Worm (Caenorhabditis elegans) whole organism, L2 larva: ENCODE results near the gene nas-16.

Experiments
- C34F6.9 ChIP-seq: fragments of 150-350 bp; optimal IDR thresholded peaks from 2 replicates; lab custom pipeline; 2014; ENCODE audit warnings: missing biosample characterization, missing genetic modification characterization
- F13H6.1 ChIP-seq: sonication (generic microtip); optimal IDR thresholded peaks from 2 replicates; lab custom pipeline; 2016; ENCODE audit warnings: missing genetic modification characterization, missing compliant biosample characterization
- R02D3.7 ChIP-seq: fragments of 150-350 bp; optimal IDR thresholded peaks from 2 replicates; lab custom pipeline; 2014; ENCODE audit warnings: missing biosample characterization, missing genetic modification characterization
- Y55F3AM.14 ChIP-seq: fragments of 200-800 bp; sonication (Bioruptor generic); optimal IDR thresholded peaks from 2 replicates; lab custom pipeline; 2018; ENCODE audit warnings: mild to moderate bottlenecking, missing genetic modification characterization, missing compliant biosample characterization
- ama-1 ChIP-seq: fragments of 150-350 bp; optimal IDR thresholded peaks from 2 replicates; lab custom pipeline; 2018; ENCODE audit warnings: inconsistent platforms
- blmp-1 ChIP-seq: sonication (generic microtip); optimal IDR thresholded peaks from 2 replicates; lab custom pipeline; 2017; ENCODE audit warnings: missing genetic modification characterization, mild to moderate bottlenecking, missing compliant biosample characterization, antibody characterized with exemption, moderate library complexity; ENCODE audit not compliant: insufficient read depth
- crh-2 ChIP-seq: sonication (generic microtip); optimal IDR thresholded peaks from 2 replicates; lab custom pipeline; 2017; ENCODE audit warnings: missing biosample characterization, missing genetic modification characterization
- dmd-4 ChIP-seq: sonication (generic microtip); optimal IDR thresholded peaks from 2 replicates; lab custom pipeline; 2017; ENCODE audit warnings: missing biosample characterization, missing genetic modification characterization
- elt-1 ChIP-seq: fragments of 150-350 bp; optimal IDR thresholded peaks from 2 replicates; lab custom pipeline; 2014; ENCODE audit warnings: missing biosample characterization, missing genetic modification characterization
- elt-3 ChIP-seq: sonication (generic microtip); optimal IDR thresholded peaks from 2 replicates; lab custom pipeline; 2017; ENCODE audit warnings: missing biosample characterization, missing genetic modification characterization
- gmeb-1 ChIP-seq: fragments of 150-350 bp; optimal IDR thresholded peaks from 2 replicates; lab custom pipeline; 2014; ENCODE audit warnings: missing biosample characterization, missing genetic modification characterization
- lin-11 ChIP-seq: fragments of 150-350 bp; sonication (generic microtip); optimal IDR thresholded peaks from 2 replicates; lab custom pipeline; 2014; ENCODE audit warnings: missing biosample characterization, missing genetic modification characterization, inconsistent platforms, mixed read lengths
- lin-13 ChIP-seq: fragments of 150-350 bp; optimal IDR thresholded peaks from 2 replicates; lab custom pipeline; 2014; ENCODE audit warnings: missing biosample characterization, missing genetic modification reagents, missing genetic modification characterization
- lin-39 ChIP-seq: fragments of 150-350 bp; optimal IDR thresholded peaks from 2 replicates; lab custom pipeline; 2014; ENCODE audit warnings: missing biosample characterization, missing genetic modification reagents, missing genetic modification characterization
- lsy-2 ChIP-seq, 2 experiments: fragments of 150-350 bp in 1 of 2; sonication (generic microtip) in 1 of 2; optimal IDR thresholded peaks; 2 replicates each; lab custom pipeline; 2014 to 2017; ENCODE audit warnings: missing biosample characterization in 2 of 2, missing genetic modification characterization in 2 of 2
- mab-5 ChIP-seq: fragments of 150-350 bp; optimal IDR thresholded peaks from 2 replicates; lab custom pipeline; 2014; ENCODE audit warnings: missing biosample characterization, missing genetic modification characterization
- nhr-10 ChIP-seq: sonication (generic microtip); optimal IDR thresholded peaks from 2 replicates; lab custom pipeline; 2017; ENCODE audit warnings: missing biosample characterization, missing genetic modification characterization
- nhr-11 ChIP-seq: fragments of 150-350 bp; optimal IDR thresholded peaks from 2 replicates; lab custom pipeline; 2014; ENCODE audit warnings: missing biosample characterization, missing genetic modification characterization
- nhr-12 ChIP-seq: fragments of 150-350 bp; optimal IDR thresholded peaks from 2 replicates; lab custom pipeline; 2014; ENCODE audit warnings: missing biosample characterization, missing genetic modification characterization
- nhr-129 ChIP-seq: fragments of 150-350 bp; optimal IDR thresholded peaks from 2 replicates; lab custom pipeline; 2014; ENCODE audit warnings: missing biosample characterization, missing genetic modification characterization
- nhr-21 ChIP-seq: fragments of 150-350 bp; optimal IDR thresholded peaks from 2 replicates; lab custom pipeline; 2014; ENCODE audit warnings: missing biosample characterization, missing genetic modification characterization
- nhr-23 ChIP-seq: fragments of 150-350 bp; optimal IDR thresholded peaks from 2 replicates; lab custom pipeline; 2014; ENCODE audit warnings: missing biosample characterization, missing genetic modification reagents, missing genetic modification characterization
- nhr-237 ChIP-seq: fragments of 150-350 bp; optimal IDR thresholded peaks from 2 replicates; lab custom pipeline; 2014; ENCODE audit warnings: missing biosample characterization, missing genetic modification characterization
- nhr-25 ChIP-seq: fragments of 150-350 bp; sonication (generic microtip); optimal IDR thresholded peaks from 3 replicates; lab custom pipeline; 2014; ENCODE audit warnings: missing biosample characterization, missing genetic modification characterization
- nhr-6 ChIP-seq: fragments of 150-350 bp; optimal IDR thresholded peaks from 2 replicates; lab custom pipeline; 2014; ENCODE audit warnings: missing biosample characterization, missing genetic modification characterization
- peb-1 ChIP-seq: fragments of 150-350 bp; optimal IDR thresholded peaks from 2 replicates; lab custom pipeline; 2014; ENCODE audit warnings: missing biosample characterization, missing genetic modification characterization
- skn-1 ChIP-seq: sonication (generic microtip); optimal IDR thresholded peaks from 2 replicates; lab custom pipeline; 2017; ENCODE audit warnings: missing biosample characterization, missing genetic modification characterization
- sma-3 ChIP-seq: sonication (generic microtip); optimal IDR thresholded peaks from 2 replicates; lab custom pipeline; 2016; ENCODE audit warnings: missing genetic modification reagents, missing genetic modification characterization, missing compliant biosample characterization
- sma-9 ChIP-seq, 2 experiments: fragments of 150-350 bp in 1 of 2; sonication (generic microtip) in 1 of 2; optimal IDR thresholded peaks; 2 replicates each; lab custom pipeline; 2014 to 2016; ENCODE audit warnings: missing genetic modification characterization in 2 of 2, mild to moderate bottlenecking in 1 of 2, missing biosample characterization in 1 of 2, missing compliant biosample characterization in 1 of 2, missing genetic modification reagents in 1 of 2, moderate library complexity in 1 of 2
- unc-39 ChIP-seq: fragments of 150-350 bp; optimal IDR thresholded peaks from 2 replicates; lab custom pipeline; 2014; ENCODE audit warnings: missing biosample characterization, missing genetic modification characterization
- unc-55 ChIP-seq: fragments of 150-350 bp; sonication (generic microtip); optimal IDR thresholded peaks from 3 replicates; lab custom pipeline; 2014; ENCODE audit warnings: missing biosample characterization, missing genetic modification reagents, missing genetic modification characterization
- ztf-1 ChIP-seq: fragments of 200-800 bp; sonication (Bioruptor generic); conservative IDR thresholded peaks from 2 replicates; pipeline ENCODE4 v1.3.6; 2022; ENCODE audit warnings: missing genetic modification characterization, missing compliant biosample characterization
- ztf-4 ChIP-seq: fragments of 150-350 bp; optimal IDR thresholded peaks from 2 replicates; lab custom pipeline; 2014; ENCODE audit warnings: missing biosample characterization, missing genetic modification characterization

The nas-16 gene

DNA sequence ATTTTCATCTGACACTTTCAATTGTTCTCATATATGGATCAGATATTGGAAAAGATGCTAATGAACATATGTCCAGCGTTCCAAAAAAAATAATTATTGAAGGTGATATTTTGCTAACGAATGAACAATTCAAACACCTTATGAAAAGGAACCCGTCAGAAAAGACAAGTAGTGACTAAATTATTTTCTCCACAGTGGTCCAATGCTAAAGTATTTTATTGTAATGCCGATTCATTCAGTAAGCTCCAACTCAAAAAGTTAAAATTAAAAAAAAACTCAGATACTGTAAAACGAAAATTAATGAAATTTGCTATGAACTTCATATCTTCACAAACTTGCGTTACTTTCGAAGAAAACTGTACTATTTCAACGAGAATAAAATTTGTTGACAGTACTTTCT is at the start of gene nas-16:
nas-16 (plus strand) TSS at position 301 of the 400 bp plus-strand sequence.
- TF ChIP-seq ama-1 (no peak), lsy-2 (tag; optimal IDR thresholded peaks at IDR 0.05; lab: Kevin White, UChicago) (no peak), dmd-4 (no peak), mab-5 (tag; lab: Kevin White, UChicago) (no peak), nhr-6 (tag; lab: Kevin White, UChicago) (no peak), unc-55 (GFP tag; lab: Kevin White, UChicago) (no peak), nhr-25 (tag; lab: Kevin White, UChicago) (no peak), peb-1 (no peak), nhr-23 (tag; lab: Kevin White, UChicago) (no peak), C34F6.9 (tag; lab: Kevin White, UChicago) (no peak), gmeb-1 (tag; lab: Kevin White, UChicago) (no peak), lin-13 (GFP tag; lab: Kevin White, UChicago) (no peak), skn-1 (no peak), nhr-237 (tag; lab: Kevin White, UChicago) (no peak), sma-9 (GFP tag; optimal IDR thresholded peaks at IDR 0.05; lab: Kevin White, UChicago) (no peak), sma-9 (tag; optimal IDR thresholded peaks at IDR 0.05; lab: Kevin White, UChicago) (no peak), elt-1 (no peak)

DNA sequence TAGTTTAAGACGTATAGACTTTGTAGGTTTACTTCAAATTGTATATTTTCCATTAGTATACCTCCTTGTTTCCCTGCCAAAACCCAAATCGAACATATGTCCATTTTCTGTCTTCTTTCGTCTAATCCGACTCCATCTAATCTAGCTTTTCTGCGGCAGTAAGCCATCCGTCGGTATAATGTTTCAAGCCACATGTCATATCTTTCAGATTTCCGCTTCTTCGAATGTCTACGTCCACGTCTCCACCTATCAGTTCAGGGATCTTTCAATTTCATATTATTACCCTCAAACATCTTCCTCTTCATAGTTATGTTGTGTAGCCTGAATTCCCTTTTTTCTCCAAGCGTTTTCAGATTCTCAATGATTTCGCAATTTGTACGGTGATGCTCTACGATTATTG is 48.0 kb upstream of the nas-16 start:
- TF ChIP-seq elt-1 (no peak), unc-39 (tag; lab: Kevin White, UChicago) (no peak), elt-3 (tag; lab: Kevin White, UChicago) (no peak), sma-9 (GFP tag; optimal IDR thresholded peaks at IDR 0.05; lab: Kevin White, UChicago) (no peak), sma-9 (tag; optimal IDR thresholded peaks at IDR 0.05; lab: Kevin White, UChicago) (no peak), R02D3.7 (tag; lab: Kevin White, UChicago) (no peak), nhr-10 (tag; lab: Kevin White, UChicago) (no peak), Y55F3AM.14 (GFP tag; lab: Kevin White, UChicago) (no peak), lsy-2 (tag; optimal IDR thresholded peaks at IDR 0.05; lab: Kevin White, UChicago) (no peak), peb-1 (no peak), gmeb-1 (tag; lab: Kevin White, UChicago) (no peak), C34F6.9 (tag; lab: Kevin White, UChicago) (no peak), lin-11 (tag; lab: Kevin White, UChicago) (no peak), ztf-4 (tag; lab: Kevin White, UChicago) (no peak), ztf-1 (no peak)

DNA sequence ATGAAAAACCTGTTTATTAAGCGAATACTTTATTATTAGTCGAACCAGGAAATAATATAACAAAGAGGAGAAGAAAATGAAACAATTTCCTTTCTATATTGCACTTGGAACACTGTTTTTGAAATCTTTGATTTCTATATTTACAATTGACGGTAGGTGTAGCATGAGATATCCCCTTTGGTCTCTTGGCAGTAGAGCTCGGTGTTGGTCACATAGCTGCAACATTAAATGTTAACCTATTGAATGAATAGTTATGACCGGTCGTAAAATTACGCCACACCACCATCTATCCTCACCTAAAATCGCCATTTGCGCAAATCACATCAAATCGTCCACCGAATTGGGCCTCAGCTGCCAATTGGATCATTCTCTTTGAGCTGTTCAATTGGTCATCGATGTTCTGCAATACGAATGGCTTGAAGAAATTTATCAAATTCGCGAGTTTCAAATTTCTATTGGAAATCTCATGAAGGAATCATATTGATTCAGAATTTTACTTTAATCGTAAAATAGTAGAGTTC is 47.2 kb upstream of the nas-16 start:
- TF ChIP-seq ztf-1 (no peak), nhr-25 (tag; lab: Kevin White, UChicago) (no peak), nhr-11 (tag; lab: Kevin White, UChicago) (no peak), gmeb-1 (tag; lab: Kevin White, UChicago) (no peak), nhr-12 (no peak), peb-1 (no peak), nhr-129 (no peak), crh-2 (tag; lab: Kevin White, UChicago) (no peak), nhr-6 (tag; lab: Kevin White, UChicago) (no peak), sma-3 (GFP tag; lab: Kevin White, UChicago) (no peak), C34F6.9 (tag; lab: Kevin White, UChicago) (no peak), unc-39 (tag; lab: Kevin White, UChicago) (no peak), F13H6.1 (tag; lab: Kevin White, UChicago) (no peak)

DNA sequence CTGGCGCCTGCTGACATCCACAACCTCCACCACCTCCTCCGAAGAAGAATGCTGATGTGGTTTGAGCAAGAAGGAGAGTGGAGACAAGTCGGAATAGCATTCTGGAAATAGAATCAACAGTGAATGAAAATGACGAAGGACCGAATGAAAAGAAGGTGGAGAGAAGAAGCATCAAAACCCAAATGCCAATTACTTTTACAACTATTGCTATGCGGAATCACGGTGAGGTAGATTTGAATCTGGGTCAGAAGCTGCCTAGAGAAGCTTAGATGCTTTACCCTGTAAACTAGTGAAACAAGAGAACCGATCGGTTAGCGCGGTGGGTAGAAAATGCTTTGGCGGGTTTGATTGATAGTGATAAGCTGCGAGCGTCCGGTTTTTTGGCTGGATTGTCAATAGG is 45.2 kb upstream of the nas-16 start, which contains the start of gene grl-7:
grl-7 (minus strand) TSS at position 101 of the 400 bp plus-strand sequence.
- TF ChIP-seq nhr-25 (tag; lab: Kevin White, UChicago), result no peak
- no peak for TF ChIP-seq elt-3 (tag; lab: Kevin White, UChicago)
- no peak for TF ChIP-seq F13H6.1 (tag; lab: Kevin White, UChicago)
- no peak for TF ChIP-seq ama-1
- TF ChIP-seq nhr-21 (tag; lab: Kevin White, UChicago), result no peak
- no peak for TF ChIP-seq lin-39 (tag; lab: Kevin White, UChicago)
- TF ChIP-seq blmp-1, result no peak
- no peak for TF ChIP-seq dmd-4
- TF ChIP-seq sma-9 (GFP tag; optimal IDR thresholded peaks at IDR 0.05; lab: Kevin White, UChicago), result no peak
- TF ChIP-seq sma-9 (tag; optimal IDR thresholded peaks at IDR 0.05; lab: Kevin White, UChicago), result no peak
- TF ChIP-seq gmeb-1 (tag; lab: Kevin White, UChicago), result no peak
- TF ChIP-seq, all 48 proteins: peak for 0
